Fruit fly (Drosophila melanogaster) whole organism, embryonic: Measurements from ENCODE around the gene Tssk.

Experiments
- Abd-B ChIP-seq: fragments of 200-800 bp; sonication (Bioruptor generic); optimal IDR thresholded peaks from 2 replicates; lab custom pipeline; 2018; ENCODE audit warnings: missing biosample characterization, mild to moderate bottlenecking, missing genetic modification characterization, moderate library complexity
- CG11504 ChIP-seq: fragments of 200-800 bp; sonication (Bioruptor generic); optimal IDR thresholded peaks from 3 replicates; lab custom pipeline; 2019; ENCODE audit warnings: missing biosample characterization, mild to moderate bottlenecking, missing genetic modification characterization, moderate library complexity
- CG12071 ChIP-seq: fragments of 200-800 bp; sonication (Bioruptor generic); optimal IDR thresholded peaks from 3 replicates; lab custom pipeline; 2018; ENCODE audit warnings: missing biosample characterization, mild to moderate bottlenecking, missing genetic modification characterization
- CG12236 ChIP-seq: fragments of 200-800 bp; sonication (Bioruptor generic); optimal IDR thresholded peaks from 2 replicates; lab custom pipeline; 2016; ENCODE audit warnings: missing biosample characterization, missing genetic modification characterization
- CG12744 ChIP-seq: fragments of 200-800 bp; sonication (Bioruptor generic); optimal IDR thresholded peaks from 2 replicates; lab custom pipeline; 2016; ENCODE audit warnings: missing biosample characterization, missing genetic modification characterization
- CG1647 ChIP-seq: fragments of 200-800 bp; sonication (Bioruptor generic); optimal IDR thresholded peaks from 3 replicates; lab custom pipeline; 2016; ENCODE audit warnings: missing biosample characterization, missing genetic modification characterization
- CG16815 ChIP-seq: fragments of 200-800 bp; sonication (Bioruptor generic); optimal IDR thresholded peaks from 3 replicates; lab custom pipeline; 2017; ENCODE audit warnings: missing biosample characterization, mild to moderate bottlenecking, missing genetic modification characterization
- CG16863 ChIP-seq: fragments of 200-800 bp; sonication (Bioruptor generic); optimal IDR thresholded peaks from 3 replicates; lab custom pipeline; 2016; ENCODE audit warnings: missing biosample characterization, missing genetic modification characterization
- CG17328 ChIP-seq: fragments of 200-800 bp; sonication (Bioruptor generic); IDR thresholded peaks from 2 replicates; pipeline ENCODE4 v1.3.6; 2022; ENCODE audit warnings: missing biosample characterization, missing genetic modification characterization
- CG2199 ChIP-seq: fragments of 200-800 bp; sonication (Bioruptor generic); IDR thresholded peaks from 3 replicates; pipeline ENCODE4 v1.3.6; 2022; ENCODE audit warnings: missing biosample characterization, missing genetic modification characterization
- CG2202 ChIP-seq: fragments of 200-800 bp; sonication (Bioruptor generic); optimal IDR thresholded peaks from 2 replicates; lab custom pipeline; 2018; ENCODE audit warnings: missing biosample characterization, mild to moderate bottlenecking, missing genetic modification characterization
- CG30403 ChIP-seq: fragments of 200-800 bp; sonication (Bioruptor generic); optimal IDR thresholded peaks from 3 replicates; lab custom pipeline; 2016; ENCODE audit warnings: missing biosample characterization, missing genetic modification characterization
- CG31224 ChIP-seq: fragments of 200-800 bp; sonication (Bioruptor generic); IDR thresholded peaks from 2 replicates; pipeline ENCODE4 v1.3.6; 2022; ENCODE audit warnings: missing biosample characterization, missing genetic modification characterization
- CG31441 ChIP-seq: fragments of 200-800 bp; sonication (Bioruptor generic); IDR thresholded peaks from 2 replicates; pipeline ENCODE4 v1.3.6; 2022; ENCODE audit warnings: missing biosample characterization, missing genetic modification characterization
- CG42726 ChIP-seq: fragments of 200-800 bp; sonication (Bioruptor generic); IDR thresholded peaks from 2 replicates; pipeline ENCODE4 v1.3.6; 2022; ENCODE audit warnings: missing biosample characterization, missing genetic modification characterization; ENCODE audit not compliant: partially characterized antibody
- CG43689 ChIP-seq: fragments of 200-800 bp; sonication (Bioruptor generic); IDR thresholded peaks from 2 replicates; pipeline ENCODE4 v1.3.6; 2022; ENCODE audit warnings: missing biosample characterization, missing genetic modification characterization
- CG4820 ChIP-seq: fragments of 200-800 bp; sonication (Bioruptor generic); optimal IDR thresholded peaks from 3 replicates; lab custom pipeline; 2016; ENCODE audit warnings: missing biosample characterization, missing genetic modification characterization
- CG4854 ChIP-seq: fragments of 200-800 bp; sonication (Bioruptor generic); optimal IDR thresholded peaks from 2 replicates; lab custom pipeline; 2016; ENCODE audit warnings: missing biosample characterization, missing genetic modification characterization, inconsistent platforms
- CG5953 ChIP-seq: fragments of 200-800 bp; sonication (Bioruptor generic); IDR thresholded peaks from 2 replicates; pipeline ENCODE4 v1.3.6; 2022; ENCODE audit warnings: missing biosample characterization, missing genetic modification characterization
- CG8281 ChIP-seq: fragments of 200-800 bp; sonication (Bioruptor generic); optimal IDR thresholded peaks from 2 replicates; lab custom pipeline; 2018; ENCODE audit warnings: missing biosample characterization, mild to moderate bottlenecking, missing genetic modification characterization, moderate library complexity
- CG8478 ChIP-seq: fragments of >200 bp; optimal IDR thresholded peaks from 2 replicates; lab custom pipeline; 2018
- CG9817 ChIP-seq: fragments of 200-800 bp; sonication (Bioruptor generic); optimal IDR thresholded peaks from 2 replicates; lab custom pipeline; 2018; ENCODE audit warnings: missing biosample characterization, mild to moderate bottlenecking, missing genetic modification characterization, moderate library complexity
- CrebB ChIP-seq: fragments of 200-800 bp; sonication (Bioruptor generic); optimal IDR thresholded peaks from 3 replicates; lab custom pipeline; 2018; ENCODE audit warnings: missing biosample characterization, mild to moderate bottlenecking, missing genetic modification characterization
- Deaf1 ChIP-seq: fragments of 200-800 bp; optimal IDR thresholded peaks from 3 replicates; lab custom pipeline; 2019; ENCODE audit warnings: missing biosample characterization, mild to moderate bottlenecking, missing genetic modification characterization, moderate library complexity
- Dip2 ChIP-seq: fragments of 200-800 bp; sonication (Bioruptor generic); IDR thresholded peaks from 2 replicates; pipeline ENCODE4 v1.3.6; 2022; ENCODE audit warnings: missing biosample characterization, missing genetic modification characterization
- Dll ChIP-seq: fragments of 200-800 bp; sonication (Bioruptor generic); IDR thresholded peaks from 4 replicates; pipeline ENCODE4 v1.3.6; 2022; ENCODE audit warnings: missing biosample characterization, missing genetic modification characterization; ENCODE audit not compliant: partially characterized antibody
- Ets65A ChIP-seq: fragments of 200-800 bp; sonication (Bioruptor generic); peaks from one replicate; lab custom pipeline; 2016; ENCODE audit warnings: missing biosample characterization, missing genetic modification characterization
- Fer2 ChIP-seq: fragments of 200-800 bp; sonication (Bioruptor generic); optimal IDR thresholded peaks from 2 replicates; lab custom pipeline; 2018; ENCODE audit warnings: missing biosample characterization, mild to moderate bottlenecking, missing genetic modification characterization, moderate library complexity
- Hand ChIP-seq: fragments of 200-800 bp; sonication (Bioruptor generic); optimal IDR thresholded peaks from 2 replicates; lab custom pipeline; 2017; ENCODE audit warnings: mild to moderate bottlenecking, missing biosample characterization, missing genetic modification reagents, missing genetic modification characterization
- Med ChIP-seq: fragments of 200-800 bp; sonication (Bioruptor generic); peaks from one replicate; lab custom pipeline; 2016; ENCODE audit warnings: missing biosample characterization, missing genetic modification characterization, mild to moderate bottlenecking, inconsistent platforms, moderate library complexity
- Meics ChIP-seq: fragments of 200-800 bp; sonication (Bioruptor generic); optimal IDR thresholded peaks from 2 replicates; lab custom pipeline; 2017; ENCODE audit warnings: missing biosample characterization, mild to moderate bottlenecking, missing genetic modification characterization
- Mrtf ChIP-seq: fragments of 200-800 bp; sonication (Bioruptor generic); IDR thresholded peaks from 3 replicates; pipeline ENCODE4 v1.3.6; 2022; ENCODE audit warnings: missing biosample characterization, missing genetic modification characterization
- NFAT ChIP-seq: fragments of 200-800 bp; sonication (Bioruptor generic); IDR thresholded peaks from 2 replicates; pipeline ENCODE4 v1.3.6; 2022; ENCODE audit warnings: missing biosample characterization, missing genetic modification characterization
- Side ChIP-seq: fragments of 200-800 bp; sonication (Bioruptor generic); optimal IDR thresholded peaks from 2 replicates; lab custom pipeline; 2016; ENCODE audit warnings: missing biosample characterization, missing genetic modification characterization
- Spps ChIP-seq: fragments of 200-800 bp; sonication (Bioruptor generic); optimal IDR thresholded peaks from 2 replicates; lab custom pipeline; 2018; ENCODE audit warnings: missing biosample characterization, mild to moderate bottlenecking, missing genetic modification characterization
- Sry-β ChIP-seq: fragments of 200-800 bp; sonication (Bioruptor generic); optimal IDR thresholded peaks from 2 replicates; lab custom pipeline; 2018; ENCODE audit warnings: missing biosample characterization, mild to moderate bottlenecking, missing genetic modification characterization, moderate library complexity
- Xbp1 ChIP-seq: fragments of 200-800 bp; sonication (Bioruptor generic); optimal IDR thresholded peaks from 3 replicates; lab custom pipeline; 2016; ENCODE audit warnings: missing biosample characterization, mild to moderate bottlenecking, missing genetic modification characterization
- br ChIP-seq: fragments of >200 bp; optimal IDR thresholded peaks from 2 replicates; lab custom pipeline; 2017
- dati ChIP-seq: fragments of 200-800 bp; sonication (Bioruptor generic); IDR thresholded peaks from 2 replicates; pipeline ENCODE4 v1.3.6; 2022; ENCODE audit warnings: missing biosample characterization, missing genetic modification characterization
- gce ChIP-seq: fragments of 200-800 bp; sonication (Bioruptor generic); IDR thresholded peaks from 3 replicates; pipeline ENCODE4 v1.3.6; 2022; ENCODE audit warnings: missing biosample characterization, missing genetic modification characterization
- inv ChIP-seq: fragments of 200-800 bp; sonication (Bioruptor generic); IDR thresholded peaks from 2 replicates; pipeline ENCODE4 v1.3.6; 2022; ENCODE audit warnings: missing biosample characterization, missing genetic modification characterization; ENCODE audit not compliant: partially characterized antibody
- kah ChIP-seq: fragments of 200-800 bp; sonication (Bioruptor generic); optimal IDR thresholded peaks from 2 replicates; lab custom pipeline; 2018; ENCODE audit warnings: missing biosample characterization, mild to moderate bottlenecking, missing genetic modification characterization
- lab ChIP-seq: fragments of 200-800 bp; sonication (Bioruptor generic); optimal IDR thresholded peaks from 3 replicates; lab custom pipeline; 2017; ENCODE audit warnings: missing biosample characterization, missing genetic modification characterization, mild to moderate bottlenecking, moderate library complexity, missing genetic modification reagents
- prd ChIP-seq, 3 experiments: fragments of >200 bp in 2 of 3; fragments of 200-800 bp in 1 of 3; sonication (Bioruptor generic) in 1 of 3; optimal IDR thresholded peaks in 2 of 3; IDR thresholded peaks in 1 of 3; 2 replicates in 2 of 3; 3 replicates in 1 of 3; pipeline versions ENCODE4 v1.3.6 to Lab custom; 2017 to 2022; ENCODE audit warnings: missing biosample characterization in 1 of 3, missing genetic modification characterization in 1 of 3
- ro ChIP-seq: fragments of 200-800 bp; sonication (Bioruptor generic); IDR thresholded peaks from 2 replicates; pipeline ENCODE4 v1.3.6; 2022; ENCODE audit warnings: missing biosample characterization, missing genetic modification characterization
- tin ChIP-seq: fragments of 200-800 bp; sonication (Bioruptor generic); optimal IDR thresholded peaks from 3 replicates; lab custom pipeline; 2016; ENCODE audit warnings: missing biosample characterization, missing genetic modification characterization
- unpg ChIP-seq: fragments of 200-800 bp; sonication (Bioruptor generic); optimal IDR thresholded peaks from 3 replicates; lab custom pipeline; 2018; ENCODE audit warnings: missing biosample characterization, mild to moderate bottlenecking, missing genetic modification characterization, moderate library complexity
- wdn ChIP-seq: fragments of 200-800 bp; sonication (Bioruptor generic); IDR thresholded peaks from 2 replicates; pipeline ENCODE4 v1.3.6; 2022; ENCODE audit warnings: missing biosample characterization, missing genetic modification characterization
- z ChIP-seq: fragments of 200-800 bp; sonication (Bioruptor generic); IDR thresholded peaks from 3 replicates; pipeline ENCODE4 v1.3.6; 2022; ENCODE audit warnings: missing biosample characterization, missing genetic modification characterization
- zfh2 ChIP-seq: fragments of 200-800 bp; sonication (Bioruptor generic); optimal IDR thresholded peaks from 2 replicates; lab custom pipeline; 2016; ENCODE audit warnings: missing biosample characterization, missing genetic modification characterization

The Tssk gene

DNA sequence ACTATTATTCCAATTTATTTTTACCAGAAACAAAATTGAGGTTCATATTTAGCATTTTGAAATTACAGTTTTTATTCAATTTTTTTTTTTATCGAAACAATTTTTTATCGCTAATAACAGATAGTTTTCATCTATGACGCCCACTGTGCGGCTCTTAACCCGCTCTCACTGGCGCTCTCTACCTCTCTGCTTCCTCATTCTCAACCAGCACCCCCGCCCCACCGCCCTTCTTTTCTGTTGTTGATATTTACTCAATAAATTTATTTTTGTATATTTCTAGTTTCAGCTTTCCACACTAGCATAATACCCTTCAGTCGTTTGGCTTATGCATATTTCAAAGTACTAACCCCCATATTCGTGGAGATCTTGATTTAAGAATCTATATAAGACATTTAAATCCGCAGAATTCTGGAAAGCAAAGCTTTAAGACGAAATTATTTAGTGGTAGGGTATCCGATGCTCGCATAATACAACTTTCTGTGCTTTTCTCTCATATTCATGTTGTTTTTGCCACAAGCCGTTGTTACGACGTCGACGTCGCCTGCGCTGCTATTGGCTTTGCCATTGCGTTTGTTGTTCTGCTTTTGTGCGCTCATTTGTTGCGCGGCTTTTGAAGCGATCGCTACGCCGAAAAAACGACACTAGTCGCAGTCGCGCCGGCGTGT, 14.5 kb upstream of the Tssk start (continued):
- TF ChIP-seq CG8478 (lab: Kevin White, UChicago), result no peak
- 0 out of 2 replicates have a peak, but pooled peaks have one; percentile 21 for TF ChIP-seq Dip2
- TF ChIP-seq CG42726 (GFP tag; lab: Robert Waterston, UW), result no peak
- TF ChIP-seq prd (optimal IDR thresholded peaks at IDR 0.05; lab: Kevin White, UChicago), result no peak
- peak; percentile 96 for TF ChIP-seq prd (GFP tag; IDR thresholded peaks at IDR 0.05; lab: Robert Waterston, UW)
- TF ChIP-seq CG2199 (GFP tag; lab: Robert Waterston, UW), result peak; percentile 74
- TF ChIP-seq CG4820, result peak; percentile 96
- TF ChIP-seq wdn, result peak; percentile 89
- TF ChIP-seq CG2202 (tag; lab: Kevin White, UChicago), result peak; percentile 96
- peak; percentile 97 for TF ChIP-seq Meics (GFP tag; lab: Kevin White, UChicago)
- peak; percentile 94 for TF ChIP-seq Mrtf (GFP tag; lab: Robert Waterston, UW)
- peak; percentile 89 for TF ChIP-seq CG8281 (tag; lab: Kevin White, UChicago)
- peak; percentile 93 for TF ChIP-seq zfh2
- TF ChIP-seq Med (GFP tag; lab: Kevin White, UChicago), result peak; percentile 99
- TF ChIP-seq CG17328 (GFP tag; lab: Robert Waterston, UW), result peak; percentile 93
- peak; percentile 98 for TF ChIP-seq lab (GFP tag; lab: Kevin White, UChicago)
- peak; percentile 94 for TF ChIP-seq Side
- peak; percentile 80 for TF ChIP-seq Fer2 (tag; lab: Kevin White, UChicago)
- TF ChIP-seq CG9817 (tag; lab: Kevin White, UChicago), result peak; percentile 93
- TF ChIP-seq tin (GFP tag; lab: Kevin White, UChicago), result peak; percentile 95
- peak; percentile 89 for TF ChIP-seq dati
- TF ChIP-seq CrebB (tag; lab: Kevin White, UChicago), result peak; percentile 94
- TF ChIP-seq z (GFP tag; lab: Robert Waterston, UW), result peak; percentile 77; the same call in 2 of the 3 replicates
- TF ChIP-seq NFAT (GFP tag; lab: Robert Waterston, UW), result peak; percentile 91
- peak; percentile 93 for TF ChIP-seq CG16815 (GFP tag; lab: Kevin White, UChicago)
- peak; percentile 77 for TF ChIP-seq Sry-β (GFP tag; lab: Kevin White, UChicago)
- peak; percentile 95 for TF ChIP-seq CG31441 (GFP tag; lab: Robert Waterston, UW)
- TF ChIP-seq br, result no peak
- peak; percentile 81 for TF ChIP-seq CG43689
- TF ChIP-seq Ets65A (GFP tag; lab: Kevin White, UChicago), result peak; percentile 100
- TF ChIP-seq CG5953 (GFP tag; lab: Robert Waterston, UW), result peak; percentile 75
- TF ChIP-seq CG11504, result peak; percentile 97
- peak; percentile 95 for TF ChIP-seq CG12236 (GFP tag; lab: Kevin White, UChicago)
- peak; percentile 80 for TF ChIP-seq Hand (GFP tag; lab: Kevin White, UChicago)
- peak; percentile 97 for TF ChIP-seq CG1647 (GFP tag; lab: Kevin White, UChicago)
- peak; percentile 98 for TF ChIP-seq CG4854 (GFP tag; lab: Kevin White, UChicago)
- peak; percentile 97 for TF ChIP-seq Xbp1 (GFP tag; lab: Kevin White, UChicago)
- TF ChIP-seq unpg (GFP tag; lab: Kevin White, UChicago), result peak; percentile 95
- TF ChIP-seq gce (GFP tag; lab: Robert Waterston, UW), result peak; percentile 90
- peak; percentile 98 for TF ChIP-seq CG30403 (GFP tag; lab: Kevin White, UChicago)
- TF ChIP-seq ro (GFP tag; lab: Robert Waterston, UW), result peak; percentile 88
- TF ChIP-seq Dll, result peak; percentile 9; the same call in 1 of the 4 replicates
- TF ChIP-seq CG12071, result peak; percentile 93
- peak; percentile 89 for TF ChIP-seq CG31224 (GFP tag; lab: Robert Waterston, UW)
- peak; percentile 93 for TF ChIP-seq CG12744 (GFP tag; lab: Kevin White, UChicago)
- TF ChIP-seq Abd-B (GFP tag; lab: Kevin White, UChicago), result peak; percentile 97
- no peak for TF ChIP-seq inv (GFP tag; lab: Robert Waterston, UW)
- TF ChIP-seq Deaf1 (tag; lab: Kevin White, UChicago), result peak; percentile 85
- peak; percentile 97 for TF ChIP-seq CG16863
- TF ChIP-seq kah (GFP tag; lab: Kevin White, UChicago), result peak; percentile 90
- TF ChIP-seq Spps, result peak; percentile 96
